Fruit fly (Drosophila melanogaster) Kc167 (cell line): ENCODE data around the gene CG13970.

Source experiments
- Myc ChIP-seq: fragments of >200 bp; optimal IDR thresholded peaks from 2 replicates; lab custom pipeline; 2017; ENCODE audit warnings: missing external identifiers
- Sin3A ChIP-seq: fragments of >200 bp; optimal IDR thresholded peaks from 2 replicates; lab custom pipeline; 2018; ENCODE audit warnings: missing external identifiers
- h ChIP-seq: fragments of >200 bp; optimal IDR thresholded peaks from 3 replicates; lab custom pipeline; 2018; ENCODE audit warnings: missing external identifiers
- insv ChIP-seq: fragments of >200 bp; optimal IDR thresholded peaks from 3 replicates; lab custom pipeline; 2018; ENCODE audit warnings: missing external identifiers
- psq ChIP-seq: fragments of >200 bp; optimal IDR thresholded peaks from 2 replicates; lab custom pipeline; 2017; ENCODE audit warnings: missing external identifiers
- ttk ChIP-seq: sonication (Bioruptor generic); optimal IDR thresholded peaks from 2 replicates; lab custom pipeline; 2017; ENCODE audit warnings: missing external identifiers

Gene CG13970

DNA sequence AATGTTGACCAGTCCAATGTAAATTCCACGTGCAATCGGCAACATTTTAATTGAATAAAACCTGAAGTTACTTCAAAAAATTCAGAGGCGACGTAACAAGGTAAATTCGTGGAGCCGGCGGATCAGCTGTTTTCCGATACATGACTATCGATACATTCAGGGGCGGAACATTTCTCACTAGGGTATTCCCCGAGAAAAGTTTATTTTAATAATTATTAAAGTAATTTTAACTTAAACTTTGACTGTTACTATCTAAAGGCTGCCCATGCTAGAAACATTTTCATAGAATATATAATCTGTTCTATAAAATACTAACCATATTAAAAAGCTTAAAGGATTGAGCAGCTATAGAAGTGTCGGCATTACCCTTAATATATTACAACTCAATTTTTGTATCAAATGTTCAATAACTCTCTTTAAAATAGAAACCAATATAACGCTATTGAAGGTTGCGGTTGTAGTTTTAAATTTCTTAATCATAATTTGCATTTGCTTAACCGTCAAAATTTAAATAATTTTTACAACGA is 6.8 kb downstream of the CG13970 start, which contains the start of the genes mRpS18B and Kua:
Gene mRpS18B (minus strand): TSS at position 149 of the 527 bp plus-strand sequence.
Gene Kua (plus strand): TSS at position 477 of the 527 bp plus-strand sequence.
- no peak for TF ChIP-seq Myc (lab: Kevin White, UChicago)
- TF ChIP-seq ttk: no peak
- TF ChIP-seq psq: no peak
- TF ChIP-seq insv (lab: Kevin White, UChicago): no peak
- no peak for TF ChIP-seq h
- no peak for TF ChIP-seq Sin3A

DNA sequence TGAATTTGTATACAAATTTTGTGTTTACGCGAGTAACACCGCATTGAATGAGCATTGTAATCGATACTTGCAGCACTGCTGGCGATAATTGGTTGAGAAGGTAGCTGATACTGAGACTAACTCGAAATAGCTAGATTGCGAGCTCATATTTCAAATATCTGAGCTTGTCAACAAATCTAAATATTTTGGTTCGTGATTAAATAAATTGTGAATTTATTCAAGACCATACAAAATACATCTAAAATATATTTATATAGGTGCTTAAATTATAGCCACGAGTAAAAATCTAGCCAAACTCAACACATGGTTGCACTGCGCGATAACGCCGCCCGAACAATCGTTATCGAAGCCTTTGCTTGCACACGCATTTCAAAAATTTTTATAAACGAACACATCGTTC is 10.2 kb downstream of the CG13970 start, which contains the start of the genes Taf13 and nesd:
Gene Taf13 (minus strand): TSS at position 56 of the 400 bp plus-strand sequence.
Gene nesd (plus strand): TSS at position 179 of the 400 bp plus-strand sequence.
- TF ChIP-seq insv (lab: Kevin White, UChicago) (no peak), Myc (lab: Kevin White, UChicago) (no peak), ttk (no peak)

DNA sequence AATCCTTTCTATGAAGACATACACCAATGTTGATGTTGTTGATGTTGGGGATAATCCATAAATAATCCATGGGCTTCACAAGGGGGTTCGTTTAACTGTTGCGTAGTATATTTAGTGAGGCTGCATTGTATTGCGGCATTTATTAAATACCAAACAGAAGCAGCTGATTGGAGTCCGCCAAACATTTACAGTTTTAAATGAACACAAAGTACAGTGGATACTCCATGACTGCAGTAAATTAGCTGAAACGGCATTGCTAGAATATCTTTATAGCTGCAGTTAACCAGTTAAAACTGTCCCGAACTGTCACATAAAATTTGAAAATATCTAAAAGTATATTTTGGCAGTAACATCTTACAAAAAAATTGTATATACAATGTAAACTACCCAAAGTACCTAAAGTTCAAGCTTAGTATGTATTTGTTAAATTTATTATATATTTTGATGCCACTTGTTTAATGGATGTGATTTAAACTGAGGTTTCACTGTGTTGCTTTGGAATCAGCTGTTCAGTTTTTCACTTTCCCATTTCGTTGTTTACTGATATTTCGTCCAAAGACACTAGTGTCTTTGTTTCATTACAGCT is 12.8 kb downstream of the CG13970 start, which contains the start of the genes CG10747 and Pyroxd1:
Gene CG10747 (minus strand): TSS at position 255 of the 586 bp plus-strand sequence.
Gene Pyroxd1 (plus strand): TSS at position 342 of the 586 bp plus-strand sequence.
- TF ChIP-seq Sin3A (no peak), ttk (no peak), insv (lab: Kevin White, UChicago) (no peak), Myc (lab: Kevin White, UChicago) (no peak), psq (no peak), h (no peak)

DNA sequence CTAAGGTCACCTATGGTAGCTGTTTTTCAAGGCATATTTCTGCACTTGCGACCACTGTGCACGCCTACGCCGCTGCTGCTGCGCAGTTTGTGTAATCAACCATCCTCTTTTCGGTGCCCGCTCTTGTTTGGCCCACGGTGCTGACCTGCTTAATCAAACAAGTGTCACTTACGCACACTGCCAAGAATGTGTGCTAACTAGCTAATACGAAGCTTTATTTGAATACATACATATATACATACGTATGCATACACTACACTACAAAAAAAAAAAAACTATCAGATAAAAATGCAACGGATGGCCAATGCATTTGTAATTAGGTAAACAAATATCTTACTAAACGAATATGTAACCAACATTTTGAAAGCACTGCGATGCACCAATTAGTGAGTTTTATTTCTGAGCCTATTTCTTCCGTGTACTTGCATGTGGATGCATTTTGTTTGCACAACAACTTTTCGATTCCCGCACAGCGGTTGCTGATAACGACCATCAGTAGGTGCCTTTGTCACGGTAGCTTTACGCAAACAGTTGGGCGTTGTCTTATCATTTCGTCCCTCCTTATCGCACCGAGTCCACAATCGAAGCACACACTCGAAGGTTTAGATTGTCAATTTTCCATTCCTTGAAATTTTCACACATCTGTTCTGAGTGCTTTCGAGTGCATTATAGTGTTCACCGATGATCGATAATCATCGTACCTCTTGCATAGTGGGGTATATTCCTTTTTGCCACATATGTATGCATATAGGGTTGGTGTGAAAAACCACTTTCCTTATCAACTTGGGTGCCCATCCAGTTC is 17.5 kb downstream of the CG13970 start:
- no peak for TF ChIP-seq Sin3A
- no peak for TF ChIP-seq Myc (lab: Kevin White, UChicago)
- no peak for TF ChIP-seq psq
- no peak for TF ChIP-seq ttk
- no peak for TF ChIP-seq h
- TF ChIP-seq insv (lab: Kevin White, UChicago): no peak

DNA sequence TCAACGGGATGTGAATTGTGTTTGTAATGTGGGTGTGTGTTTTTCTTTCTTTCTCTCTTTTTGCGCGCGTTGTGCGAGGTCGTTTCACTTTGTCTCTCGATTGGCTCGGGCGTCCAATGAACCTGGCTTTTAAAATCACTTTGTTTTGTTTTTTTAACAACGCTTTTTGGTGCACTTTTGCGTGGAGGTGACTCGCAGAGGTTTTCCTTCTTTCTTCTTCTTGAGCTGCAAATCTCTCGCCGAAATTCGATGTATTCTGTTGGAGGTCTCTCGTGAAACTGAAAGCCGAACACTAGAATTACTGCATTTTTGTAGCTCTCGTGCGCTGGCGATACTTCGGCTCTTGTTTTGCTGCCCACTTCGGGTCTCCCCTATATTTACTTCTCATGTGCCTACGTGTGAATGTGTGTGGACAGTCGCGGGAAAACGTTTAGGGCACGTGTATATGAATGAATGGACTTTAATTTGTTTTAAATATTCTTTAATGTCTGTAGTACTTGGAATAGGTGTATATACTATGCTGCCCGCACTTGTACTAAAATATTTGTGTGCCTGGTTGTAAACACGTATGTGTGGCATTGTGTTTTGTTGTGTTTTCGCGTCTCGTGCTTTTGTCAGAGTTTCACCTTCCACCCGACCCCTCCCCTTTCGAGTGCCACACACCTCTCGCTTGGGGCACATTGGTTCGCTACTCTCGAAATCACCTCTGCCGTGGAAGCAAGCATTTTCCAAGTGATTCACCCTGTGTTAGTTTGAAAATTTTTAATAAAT is 19.0 kb downstream of the CG13970 start, which contains the start of gene fok:
Gene fok (minus strand): TSS at position 286 of the 771 bp plus-strand sequence.
- TF ChIP-seq ttk (no peak), psq (no peak), insv (lab: Kevin White, UChicago) (no peak), Sin3A (no peak), h (no peak), Myc (lab: Kevin White, UChicago) (no peak)

DNA sequence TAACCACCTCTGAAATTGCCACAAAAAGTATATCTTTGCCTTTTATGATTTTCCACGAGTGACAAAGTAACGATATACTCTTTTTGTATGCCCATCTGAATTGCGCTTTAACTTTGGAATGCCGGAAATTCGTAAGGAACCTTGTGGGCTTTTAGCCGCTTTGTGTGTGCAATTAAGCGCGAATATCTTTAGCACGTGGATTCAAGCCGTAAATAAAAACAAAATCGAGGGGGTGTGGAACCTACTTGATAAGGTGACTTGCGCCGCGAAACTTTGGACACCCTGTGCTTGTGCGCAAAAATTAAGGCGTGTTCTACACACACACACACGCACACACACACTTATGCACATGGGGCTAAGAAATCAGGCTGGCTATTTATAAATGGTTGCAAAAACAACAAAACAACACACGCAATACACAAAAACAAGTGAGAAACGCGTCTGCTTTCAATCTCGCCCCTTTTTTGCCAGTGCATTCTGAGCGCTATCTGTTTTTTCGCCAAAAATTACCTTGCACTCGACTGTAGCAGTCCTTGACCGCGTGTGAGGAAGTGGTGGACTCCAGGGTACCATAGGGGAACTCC is 19.8 kb downstream of the CG13970 start:
- no peak for TF ChIP-seq insv (lab: Kevin White, UChicago)
- TF ChIP-seq Sin3A: no peak

DNA sequence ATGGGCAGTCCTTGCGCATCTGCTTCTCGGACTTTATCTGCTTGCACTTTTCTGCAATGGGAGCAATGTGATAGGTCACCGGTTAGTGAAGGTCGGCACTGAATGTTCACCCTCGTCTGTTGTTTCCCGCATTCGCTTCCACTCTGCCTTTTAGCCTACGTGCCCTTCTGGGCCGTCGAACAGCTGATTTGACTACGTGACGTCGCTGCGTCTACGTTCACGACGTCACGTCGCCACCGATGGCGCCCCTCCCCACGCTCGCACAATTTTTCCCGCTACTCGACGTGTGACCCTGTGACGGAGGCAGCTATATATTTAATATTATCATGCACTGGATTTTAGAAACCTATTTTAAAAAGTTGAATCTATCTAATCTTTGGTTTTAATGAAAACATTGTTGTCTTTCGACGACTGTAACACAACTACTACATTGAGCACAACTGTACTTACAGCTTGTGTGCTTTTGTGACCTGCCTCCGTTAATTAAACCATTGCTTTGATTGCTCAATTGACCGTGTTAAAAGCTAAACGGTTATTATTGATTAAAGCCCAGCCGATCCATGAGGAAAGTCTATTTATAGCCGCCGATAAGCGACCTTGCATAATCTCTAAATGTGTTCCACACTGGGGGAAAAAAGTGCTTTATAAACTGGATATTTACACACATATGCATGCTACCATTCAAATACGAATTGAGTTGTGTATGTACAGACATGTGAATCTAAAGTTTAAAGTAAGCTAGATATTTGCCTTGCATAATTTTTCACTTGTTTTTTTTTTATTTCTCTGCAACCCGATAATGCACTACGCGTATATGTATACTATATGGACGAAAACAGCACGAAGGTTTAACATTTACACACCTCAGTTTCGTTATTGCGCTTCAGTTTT is 20.7 kb downstream of the CG13970 start:
- no peak for TF ChIP-seq Myc (lab: Kevin White, UChicago)
- no peak for TF ChIP-seq ttk
- TF ChIP-seq psq: no peak
- TF ChIP-seq insv (lab: Kevin White, UChicago): no peak
- no peak for TF ChIP-seq h
- no peak for TF ChIP-seq Sin3A

DNA sequence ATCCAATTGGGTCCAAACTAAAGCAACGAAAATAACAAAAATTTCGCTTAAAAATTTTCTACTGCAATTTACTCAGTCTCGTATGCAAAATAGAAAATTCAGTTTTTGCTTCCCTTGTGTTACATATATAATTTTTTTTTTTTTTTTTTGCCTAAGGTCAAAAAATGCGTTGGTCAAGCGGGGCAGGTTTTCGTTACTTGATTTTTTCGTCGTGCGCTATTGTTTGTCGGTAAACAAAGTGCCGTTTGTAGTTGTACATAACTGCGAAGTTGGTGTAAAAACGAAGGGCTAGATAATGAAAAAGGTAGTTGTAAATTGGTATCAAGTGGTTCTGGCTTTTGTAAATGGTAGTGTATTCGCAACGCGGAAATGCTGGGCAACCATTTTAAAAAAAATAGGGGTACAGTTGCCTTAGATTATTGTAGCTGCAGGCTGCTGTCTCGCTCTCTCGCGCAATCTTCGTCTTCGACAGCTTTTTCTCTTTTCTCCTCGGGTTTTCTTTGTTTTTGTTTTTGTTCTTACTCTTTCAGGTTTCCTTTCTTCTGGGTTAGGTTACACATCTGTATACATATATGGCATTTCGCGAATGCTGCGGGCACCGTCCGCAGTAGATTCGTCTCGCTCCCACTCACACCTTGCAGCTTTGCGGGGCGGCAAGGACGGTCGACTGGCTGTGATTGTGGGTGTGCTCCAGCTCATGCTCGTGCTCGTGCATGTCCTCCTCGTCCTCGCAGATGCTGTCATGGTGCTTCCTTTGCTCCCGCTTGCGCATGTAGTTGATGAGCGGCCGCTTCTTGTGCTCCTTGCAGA is 21.6 kb downstream of the CG13970 start:
- TF ChIP-seq ttk: no peak
- TF ChIP-seq psq: no peak
- TF ChIP-seq Sin3A: no peak
- no peak for TF ChIP-seq h
- TF ChIP-seq insv (lab: Kevin White, UChicago): no peak
- TF ChIP-seq Myc (lab: Kevin White, UChicago): no peak

DNA sequence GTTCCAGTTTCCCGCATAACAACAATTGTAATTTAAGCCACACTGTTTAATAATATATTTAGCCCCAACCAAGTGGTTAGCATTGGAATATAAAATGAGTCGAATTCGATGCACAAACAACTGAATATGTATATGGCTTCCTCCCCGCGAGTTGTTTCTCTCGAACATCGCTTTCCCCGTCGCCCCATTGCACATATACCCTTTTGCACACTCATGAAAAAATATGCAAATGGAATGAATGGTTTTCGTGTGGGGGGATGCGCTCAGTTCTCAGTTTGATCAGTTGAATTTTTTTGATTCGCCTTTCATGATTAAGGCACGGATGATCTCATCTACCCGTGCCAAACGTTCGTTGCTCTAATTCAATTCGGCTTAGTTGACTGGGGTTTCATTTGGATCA is 23.2 kb downstream of the CG13970 start:
- no peak for TF ChIP-seq Myc (lab: Kevin White, UChicago)
- no peak for TF ChIP-seq h
- TF ChIP-seq Sin3A: no peak
- no peak for TF ChIP-seq insv (lab: Kevin White, UChicago)
- no peak for TF ChIP-seq psq
- TF ChIP-seq ttk: no peak

DNA sequence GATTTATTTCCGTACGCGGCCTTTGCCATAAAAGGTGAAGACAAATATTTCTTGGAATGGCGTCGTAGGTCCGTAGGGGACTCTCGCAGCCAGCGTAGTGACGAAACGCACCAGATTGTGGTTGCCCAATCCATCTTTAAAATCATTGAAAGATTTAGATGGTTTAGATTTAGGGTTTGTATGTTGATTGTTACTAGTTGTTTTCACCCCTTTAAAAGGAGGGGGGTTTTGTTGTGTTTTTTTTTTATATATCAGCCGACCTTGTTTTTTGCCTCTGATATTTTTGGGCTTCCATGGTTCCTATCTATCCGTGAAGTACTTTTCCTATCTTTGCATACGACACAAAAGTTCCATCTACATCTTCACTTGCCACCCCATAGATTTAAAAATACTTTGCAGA is 25.1 kb downstream of the CG13970 start:
- TF ChIP-seq Sin3A (no peak), psq (no peak), ttk (no peak), h (no peak), insv (lab: Kevin White, UChicago) (no peak), Myc (lab: Kevin White, UChicago) (no peak)
